Worm (Caenorhabditis elegans): ENCODE data around the gene vha-1.

ce11 chrIII:9818763-9819162 lies 37.7 kb downstream of the vha-1 start, which contains the start of gene panl-3:
- TF ChIP-seq pha-4 (tag; optimal IDR thresholded peaks at IDR 0.05) (peak; percentile 48), nhr-77 (tag; optimal IDR thresholded peaks at IDR 0.05) (no peak), lin-39 (tag; optimal IDR thresholded peaks at IDR 0.05) (peak; percentile 75), elt-3 (tag; optimal IDR thresholded peaks at IDR 0.05) (no peak), ztf-4 (tag; optimal IDR thresholded peaks at IDR 0.05) (no peak), snpc-4 (tag; optimal IDR thresholded peaks at IDR 0.05) (peak; percentile 20), nhr-237 (tag; optimal IDR thresholded peaks at IDR 0.05) (no peak)
